Worm (Caenorhabditis elegans) whole organism, L3 larva: ENCODE results near the gene clec-33.

Source experiments
- nhr-77 ChIP-seq: fragments of 150-350 bp; optimal IDR thresholded peaks from 2 replicates; lab custom pipeline; 2014; ENCODE audit warnings: missing biosample characterization, missing genetic modification characterization
- pha-4 ChIP-seq: fragments of 150-350 bp; optimal IDR thresholded peaks from 2 replicates; lab custom pipeline; 2014; ENCODE audit warnings: missing biosample characterization, missing genetic modification reagents, missing genetic modification characterization
- unc-62 ChIP-seq: fragments of 150-350 bp; sonication (generic microtip); optimal IDR thresholded peaks from 4 replicates; lab custom pipeline; 2014; ENCODE audit warnings: missing biosample characterization, missing genetic modification reagents, missing genetic modification characterization

- TF ChIP-seq pha-4 (no peak), nhr-77 (tag; lab: Kevin White, UChicago) (no peak), unc-62 (GFP tag; lab: Kevin White, UChicago) (no peak)
Measured at ce11 chrV:16861719-16862118, 7.9 kb downstream of the clec-33 start, which contains the start of the genes clec-32 and clec-24.
